Fruit fly (Drosophila melanogaster): Measurements from ENCODE around the gene Kap-alpha1.

The Kap-alpha1 gene

DNA sequence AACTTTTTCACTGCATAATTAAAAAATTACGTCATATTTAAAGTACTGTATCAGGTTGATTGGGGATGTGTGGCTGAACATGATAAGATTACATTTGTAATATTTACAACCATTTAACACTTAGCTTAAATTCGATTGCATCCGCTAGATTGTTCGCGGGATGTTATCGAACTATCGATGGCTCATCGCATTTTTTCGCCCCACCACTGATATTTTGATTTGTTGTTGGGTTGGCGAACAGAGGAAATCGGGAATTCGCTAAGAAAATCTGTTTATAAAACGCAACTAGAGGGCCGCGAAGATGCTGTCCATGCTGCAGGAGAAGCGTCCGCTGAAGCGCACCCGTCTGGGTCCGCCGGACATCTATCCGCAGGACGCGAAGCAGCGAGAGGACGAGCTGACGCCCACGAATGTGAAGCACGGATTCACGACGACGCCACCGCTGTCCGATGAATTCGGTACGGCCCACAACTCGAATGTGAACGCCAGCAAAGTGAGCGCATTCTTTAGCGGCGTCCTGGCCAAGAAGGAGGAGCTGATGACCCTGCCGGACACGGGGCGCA is 29.4 kb downstream of the Kap-alpha1 start, which contains the start of gene kto (continued):
- no peak for TF ChIP-seq stc (GFP tag; IDR thresholded peaks at IDR 0.05)
- TF ChIP-seq CTCF (GFP tag; optimal IDR thresholded peaks at IDR 0.05) = no peak
- no peak for TF ChIP-seq Nf-YA (GFP tag; IDR thresholded peaks at IDR 0.05)
- no peak for TF ChIP-seq ewg (GFP tag; optimal IDR thresholded peaks at IDR 0.05)
- no peak for TF ChIP-seq CG1602 (GFP tag; optimal IDR thresholded peaks at IDR 0.05)
- no peak for TF ChIP-seq cwo (GFP tag; optimal IDR thresholded peaks at IDR 0.05)
- TF ChIP-seq otp (GFP tag; IDR thresholded peaks at IDR 0.05) = no peak
- TF ChIP-seq mam (GFP tag; optimal IDR thresholded peaks at IDR 0.05) = no peak
- TF ChIP-seq fru (optimal IDR thresholded peaks at IDR 0.05) = no peak
- TF ChIP-seq Myb (GFP tag; optimal IDR thresholded peaks at IDR 0.05) = no peak
- TF ChIP-seq prd (optimal IDR thresholded peaks at IDR 0.05) = no peak
- TF ChIP-seq prd (GFP tag; IDR thresholded peaks at IDR 0.05) = no peak
- no peak for TF ChIP-seq CG14667 (GFP tag; IDR thresholded peaks at IDR 0.05)
- no peak for TF ChIP-seq chif (GFP tag; optimal IDR thresholded peaks at IDR 0.05)
- TF ChIP-seq Nf-YC (tag; optimal IDR thresholded peaks at IDR 0.05) = no peak
- no peak for TF ChIP-seq cad (GFP tag; optimal IDR thresholded peaks at IDR 0.05)
- TF ChIP-seq toy (GFP tag; IDR thresholded peaks at IDR 0.05) = no peak
- TF ChIP-seq CG12769 (tag; optimal IDR thresholded peaks at IDR 0.05) = no peak
- TF ChIP-seq trem (tag; optimal IDR thresholded peaks at IDR 0.05) = peak; percentile 34
- TF ChIP-seq CG7271 (tag; optimal IDR thresholded peaks at IDR 0.05) = no peak
- peak; percentile 97 for TF ChIP-seq E2f2 (GFP tag; IDR thresholded peaks at IDR 0.05)
- no peak for TF ChIP-seq ems (GFP tag; optimal IDR thresholded peaks at IDR 0.05)
- no peak for TF ChIP-seq Ets65A (GFP tag)
- TF ChIP-seq yki (optimal IDR thresholded peaks at IDR 0.05) = no peak
- TF ChIP-seq Lim3 (GFP tag; IDR thresholded peaks at IDR 0.05) = no peak
- TF ChIP-seq usp (GFP tag; optimal IDR thresholded peaks at IDR 0.05) = no peak
- peak; percentile 94 for TF ChIP-seq chinmo (GFP tag; IDR thresholded peaks at IDR 0.05; ENCODE audit: partially characterized antibody)
- TF ChIP-seq CG9817 (tag; optimal IDR thresholded peaks at IDR 0.05) = no peak
- no peak for TF ChIP-seq CG12104 (GFP tag; optimal IDR thresholded peaks at IDR 0.05)
- no peak for TF ChIP-seq CG12942 (GFP tag; optimal IDR thresholded peaks at IDR 0.05)
- TF ChIP-seq org-1 (GFP tag; optimal IDR thresholded peaks at IDR 0.05) = no peak
- TF ChIP-seq CG10462 (GFP tag; optimal IDR thresholded peaks at IDR 0.05) = no peak
- TF ChIP-seq CG11696 (GFP tag; IDR thresholded peaks at IDR 0.05) = no peak
- TF ChIP-seq bigmax (GFP tag; optimal IDR thresholded peaks at IDR 0.05) = no peak
- peak; percentile 86 for TF ChIP-seq ato (GFP tag; IDR thresholded peaks at IDR 0.05; ENCODE audit: partially characterized antibody)
- no peak for TF ChIP-seq Fer1 (GFP tag; optimal IDR thresholded peaks at IDR 0.05)
- TF ChIP-seq CG33557 (GFP tag; optimal IDR thresholded peaks at IDR 0.05) = no peak
- no peak for TF ChIP-seq ab (GFP tag; optimal IDR thresholded peaks at IDR 0.05)
- no peak for TF ChIP-seq Hey (tag; optimal IDR thresholded peaks at IDR 0.05)
- TF ChIP-seq vvl (GFP tag; IDR thresholded peaks at IDR 0.05) = no peak
- TF ChIP-seq seq (GFP tag; IDR thresholded peaks at IDR 0.05) = no peak
- TF ChIP-seq B-H1 (GFP tag; IDR thresholded peaks at IDR 0.05) = no peak
- no peak for TF ChIP-seq grn (GFP tag; optimal IDR thresholded peaks at IDR 0.05)
- peak; percentile 93 for TF ChIP-seq Opbp (GFP tag; IDR thresholded peaks at IDR 0.05; ENCODE audit: partially characterized antibody)
- no peak for TF ChIP-seq Bdp1 (GFP tag; optimal IDR thresholded peaks at IDR 0.05)
- no peak for TF ChIP-seq Hsf (GFP tag; optimal IDR thresholded peaks at IDR 0.05)
- TF ChIP-seq CG17361 (GFP tag; IDR thresholded peaks at IDR 0.05) = no peak
- no peak for TF ChIP-seq pnt (GFP tag; optimal IDR thresholded peaks at IDR 0.05)
- no peak for TF ChIP-seq CG15269 (tag; optimal IDR thresholded peaks at IDR 0.05)
- TF ChIP-seq wor (GFP tag; IDR thresholded peaks at IDR 0.05) = no peak
- no peak for TF ChIP-seq CG12659 (GFP tag; optimal IDR thresholded peaks at IDR 0.05)
- TF ChIP-seq CG14860 (GFP tag; IDR thresholded peaks at IDR 0.05; ENCODE audit: partially characterized antibody) = peak; percentile 79
- no peak for TF ChIP-seq grau (tag; optimal IDR thresholded peaks at IDR 0.05)
- no peak for TF ChIP-seq CG7786 (GFP tag; optimal IDR thresholded peaks at IDR 0.05)

All from whole organism, embryonic.